Fruit fly (Drosophila melanogaster) whole organism, embryonic: ENCODE measurements around the gene qtc.

Experiments used
- Ada2b ChIP-seq: fragments of 200-800 bp; sonication (Bioruptor generic); IDR thresholded peaks from 2 replicates; pipeline ENCODE4 v1.3.6; 2022; ENCODE audit warnings: missing biosample characterization, missing genetic modification characterization
- Awh ChIP-seq: fragments of 200-800 bp; sonication (Bioruptor generic); IDR thresholded peaks from 2 replicates; pipeline ENCODE4, ENCODE4 v1.3.6; 2022; ENCODE audit warnings: missing biosample characterization, missing genetic modification characterization
- CG11085 ChIP-seq: fragments of 200-800 bp; sonication (Bioruptor generic); IDR thresholded peaks from 2 replicates; pipeline ENCODE4 v1.3.6; 2022; ENCODE audit warnings: missing biosample characterization, missing genetic modification characterization
- CG11093 ChIP-seq: fragments of 200-800 bp; sonication (Bioruptor generic); IDR thresholded peaks from 3 replicates; pipeline ENCODE4 v1.3.6; 2022; ENCODE audit warnings: missing biosample characterization, missing genetic modification characterization
- CG11696 ChIP-seq: fragments of 200-800 bp; sonication (Bioruptor generic); IDR thresholded peaks from 2 replicates; pipeline ENCODE4 v1.3.6; 2022; ENCODE audit warnings: missing biosample characterization, missing genetic modification characterization
- CG12236 ChIP-seq: fragments of 200-800 bp; sonication (Bioruptor generic); optimal IDR thresholded peaks from 2 replicates; lab custom pipeline; 2016; ENCODE audit warnings: missing biosample characterization, missing genetic modification characterization
- CG1233 ChIP-seq: fragments of 200-800 bp; sonication (Bioruptor generic); optimal IDR thresholded peaks from 4 replicates; lab custom pipeline; 2018; ENCODE audit warnings: missing biosample characterization, mild to moderate bottlenecking, missing genetic modification characterization
- CG14710 ChIP-seq: fragments of 200-800 bp; sonication (Bioruptor generic); optimal IDR thresholded peaks from 3 replicates; lab custom pipeline; 2019; ENCODE audit warnings: missing biosample characterization, mild to moderate bottlenecking, missing genetic modification characterization, moderate library complexity
- CG15479 ChIP-seq: fragments of 200-800 bp; sonication (Bioruptor generic); optimal IDR thresholded peaks from 3 replicates; lab custom pipeline; 2019; ENCODE audit warnings: missing biosample characterization, mild to moderate bottlenecking, missing genetic modification characterization, moderate library complexity
- CG16815 ChIP-seq: fragments of 200-800 bp; sonication (Bioruptor generic); optimal IDR thresholded peaks from 3 replicates; lab custom pipeline; 2017; ENCODE audit warnings: missing biosample characterization, mild to moderate bottlenecking, missing genetic modification characterization
- CG17328 ChIP-seq: fragments of 200-800 bp; sonication (Bioruptor generic); IDR thresholded peaks from 2 replicates; pipeline ENCODE4 v1.3.6; 2022; ENCODE audit warnings: missing biosample characterization, missing genetic modification characterization
- CG1792 ChIP-seq: fragments of 200-800 bp; sonication (Bioruptor generic); optimal IDR thresholded peaks from 2 replicates; lab custom pipeline; 2016; ENCODE audit warnings: missing biosample characterization, missing genetic modification characterization
- CG18262 ChIP-seq: fragments of 200-800 bp; optimal IDR thresholded peaks from 3 replicates; lab custom pipeline; 2019; ENCODE audit warnings: missing biosample characterization, mild to moderate bottlenecking, missing genetic modification characterization, moderate library complexity
- CG18476 ChIP-seq: fragments of 200-800 bp; sonication (Bioruptor generic); optimal IDR thresholded peaks from 2 replicates; lab custom pipeline; 2016; ENCODE audit warnings: missing biosample characterization, mild to moderate bottlenecking, missing genetic modification characterization
- CG18619 ChIP-seq: fragments of 200-800 bp; sonication (Bioruptor generic); optimal IDR thresholded peaks from 3 replicates; lab custom pipeline; 2017; ENCODE audit warnings: missing biosample characterization, mild to moderate bottlenecking, missing genetic modification characterization
- CG30431 ChIP-seq: fragments of 200-800 bp; sonication (Bioruptor generic); optimal IDR thresholded peaks from 2 replicates; lab custom pipeline; 2017; ENCODE audit warnings: missing biosample characterization, missing genetic modification characterization
- CG31224 ChIP-seq: fragments of 200-800 bp; sonication (Bioruptor generic); IDR thresholded peaks from 2 replicates; pipeline ENCODE4 v1.3.6; 2022; ENCODE audit warnings: missing biosample characterization, missing genetic modification characterization
- CG31388 ChIP-seq: fragments of 200-800 bp; sonication (Bioruptor generic); optimal IDR thresholded peaks from 2 replicates; lab custom pipeline; 2016; ENCODE audit warnings: missing biosample characterization, missing genetic modification characterization
- CG4282 ChIP-seq: fragments of 200-800 bp; sonication (Bioruptor generic); optimal IDR thresholded peaks from 2 replicates; lab custom pipeline; 2016; ENCODE audit warnings: missing biosample characterization, missing genetic modification characterization
- CG4617 ChIP-seq: fragments of 200-800 bp; sonication (Bioruptor generic); optimal IDR thresholded peaks from 3 replicates; lab custom pipeline; 2016; ENCODE audit warnings: missing biosample characterization, missing genetic modification characterization, borderline replicate concordance
- CG5180 ChIP-seq: fragments of 200-800 bp; sonication (Bioruptor generic); optimal IDR thresholded peaks from 3 replicates; lab custom pipeline; 2017; ENCODE audit warnings: missing biosample characterization, missing genetic modification characterization, mild to moderate bottlenecking, moderate library complexity, missing genetic modification reagents
- CG6175 ChIP-seq: fragments of 200-800 bp; sonication (Bioruptor generic); IDR thresholded peaks from 3 replicates; pipeline ENCODE4 v1.3.6; 2022; ENCODE audit warnings: missing biosample characterization, missing genetic modification characterization
- Doc3 ChIP-seq: fragments of 200-800 bp; sonication (Bioruptor generic); IDR thresholded peaks from 3 replicates; pipeline ENCODE4 v1.3.6; 2022; ENCODE audit warnings: missing biosample characterization, missing genetic modification characterization; ENCODE audit not compliant: partially characterized antibody
- HmgZ ChIP-seq: fragments of 200-800 bp; sonication (Bioruptor generic); optimal IDR thresholded peaks from 2 replicates; lab custom pipeline; 2018; ENCODE audit warnings: missing biosample characterization, mild to moderate bottlenecking, missing genetic modification characterization
- Trl ChIP-seq, 3 experiments: fragments of >200 bp in 2 of 3; fragments of 200-800 bp in 1 of 3; sonication (Bioruptor generic) in 1 of 3; optimal IDR thresholded peaks; 2 replicates in 1 of 3; 3 replicates in 2 of 3; lab custom pipeline; 2016 to 2017; ENCODE audit warnings: missing biosample characterization in 1 of 3, missing genetic modification characterization in 1 of 3
- al ChIP-seq: fragments of 200-800 bp; sonication (Bioruptor generic); IDR thresholded peaks from 2 replicates; pipeline ENCODE4 v1.3.6; 2022; ENCODE audit warnings: missing biosample characterization, missing genetic modification characterization
- ato ChIP-seq: fragments of 200-800 bp; sonication (Bioruptor generic); IDR thresholded peaks from 2 replicates; pipeline ENCODE4 v1.3.6; 2022; ENCODE audit warnings: missing biosample characterization, missing genetic modification characterization; ENCODE audit not compliant: partially characterized antibody
- bsh ChIP-seq, 2 experiments: fragments of 200-800 bp; sonication (Bioruptor generic); optimal IDR thresholded peaks; 2 replicates each; lab custom pipeline; 2017 to 2018; ENCODE audit warnings: mild to moderate bottlenecking in 2 of 2, missing biosample characterization in 2 of 2, missing genetic modification characterization in 2 of 2, moderate library complexity in 1 of 2
- cas ChIP-seq: fragments of 200-800 bp; sonication (Bioruptor generic); IDR thresholded peaks from 2 replicates; pipeline ENCODE4 v1.3.6; 2022; ENCODE audit warnings: missing biosample characterization, missing genetic modification characterization
- chn ChIP-seq: fragments of 200-800 bp; sonication (Bioruptor generic); optimal IDR thresholded peaks from 2 replicates; lab custom pipeline; 2016; ENCODE audit warnings: missing biosample characterization, missing genetic modification characterization
- crol ChIP-seq: fragments of 200-800 bp; sonication (Bioruptor generic); IDR thresholded peaks from 2 replicates; pipeline ENCODE4 v1.3.6; 2022; ENCODE audit warnings: missing biosample characterization, missing genetic modification characterization
- dpn ChIP-seq, 2 experiments: fragments of 200-800 bp; sonication (Bioruptor generic); optimal IDR thresholded peaks; 3 replicates each; lab custom pipeline; 2016; ENCODE audit warnings: missing biosample characterization in 2 of 2, missing genetic modification characterization in 2 of 2
- fd102C ChIP-seq: fragments of 200-800 bp; sonication (Bioruptor generic); optimal IDR thresholded peaks from 2 replicates; lab custom pipeline; 2018; ENCODE audit warnings: missing biosample characterization, mild to moderate bottlenecking, missing genetic modification characterization, moderate library complexity
- fd96Cb ChIP-seq: fragments of 200-800 bp; sonication (Bioruptor generic); optimal IDR thresholded peaks from 2 replicates; lab custom pipeline; 2018; ENCODE audit warnings: missing biosample characterization, mild to moderate bottlenecking, missing genetic modification characterization, moderate library complexity
- ham ChIP-seq: fragments of 200-800 bp; sonication (Bioruptor generic); IDR thresholded peaks from 2 replicates; pipeline ENCODE4 v1.3.6; 2022; ENCODE audit warnings: missing biosample characterization, missing genetic modification characterization
- hbn ChIP-seq: fragments of 200-800 bp; sonication (Bioruptor generic); IDR thresholded peaks from 2 replicates; pipeline ENCODE4 v1.3.6; 2022; ENCODE audit warnings: missing biosample characterization, missing genetic modification characterization; ENCODE audit not compliant: partially characterized antibody
- her ChIP-seq: fragments of 200-800 bp; sonication (Bioruptor generic); optimal IDR thresholded peaks from 2 replicates; lab custom pipeline; 2016; ENCODE audit warnings: missing biosample characterization, missing genetic modification characterization
- ind ChIP-seq: fragments of 200-800 bp; sonication (Bioruptor generic); optimal IDR thresholded peaks from 3 replicates; lab custom pipeline; 2016; ENCODE audit warnings: missing biosample characterization, missing genetic modification characterization
- lilli ChIP-seq: fragments of 200-800 bp; sonication (Bioruptor generic); optimal IDR thresholded peaks from 3 replicates; lab custom pipeline; 2016; ENCODE audit warnings: missing biosample characterization, missing genetic modification characterization
- lov ChIP-seq, 2 experiments: fragments of 200-800 bp in 1 of 2; fragments of >200 bp in 1 of 2; sonication (Bioruptor generic) in 1 of 2; IDR thresholded peaks in 1 of 2; optimal IDR thresholded peaks in 1 of 2; 2 replicates in 1 of 2; 3 replicates in 1 of 2; pipeline versions ENCODE4 v1.3.6 to Lab custom; 2017 to 2022; ENCODE audit warnings: missing biosample characterization in 1 of 2, missing genetic modification characterization in 1 of 2
- oc ChIP-seq: fragments of 200-800 bp; sonication (Bioruptor generic); optimal IDR thresholded peaks from 2 replicates; lab custom pipeline; 2018; ENCODE audit warnings: missing biosample characterization, mild to moderate bottlenecking, missing genetic modification characterization, moderate library complexity
- pzg ChIP-seq: fragments of 200-800 bp; sonication (Bioruptor generic); optimal IDR thresholded peaks from 3 replicates; lab custom pipeline; 2018; ENCODE audit warnings: missing biosample characterization, mild to moderate bottlenecking, missing genetic modification characterization, moderate library complexity
- rib ChIP-seq: fragments of 200-800 bp; sonication (Bioruptor generic); IDR thresholded peaks from 2 replicates; pipeline ENCODE4 v1.3.6; 2022; ENCODE audit warnings: missing biosample characterization, missing genetic modification characterization
- run ChIP-seq: fragments of 200-800 bp; sonication (Bioruptor generic); optimal IDR thresholded peaks from 3 replicates; lab custom pipeline; 2018; ENCODE audit warnings: missing biosample characterization, mild to moderate bottlenecking, missing genetic modification characterization
- trem ChIP-seq: fragments of 200-800 bp; optimal IDR thresholded peaks from 3 replicates; lab custom pipeline; 2019; ENCODE audit warnings: missing biosample characterization, mild to moderate bottlenecking, missing genetic modification characterization, moderate library complexity
- zen ChIP-seq: fragments of 200-800 bp; sonication (Bioruptor generic); optimal IDR thresholded peaks from 3 replicates; lab custom pipeline; 2018; ENCODE audit warnings: missing biosample characterization, mild to moderate bottlenecking, missing genetic modification characterization, moderate library complexity
- zf30C ChIP-seq: fragments of 200-800 bp; sonication (Bioruptor generic); optimal IDR thresholded peaks from 3 replicates; lab custom pipeline; 2018; ENCODE audit warnings: missing biosample characterization, mild to moderate bottlenecking, missing genetic modification characterization

qtc gene

DNA sequence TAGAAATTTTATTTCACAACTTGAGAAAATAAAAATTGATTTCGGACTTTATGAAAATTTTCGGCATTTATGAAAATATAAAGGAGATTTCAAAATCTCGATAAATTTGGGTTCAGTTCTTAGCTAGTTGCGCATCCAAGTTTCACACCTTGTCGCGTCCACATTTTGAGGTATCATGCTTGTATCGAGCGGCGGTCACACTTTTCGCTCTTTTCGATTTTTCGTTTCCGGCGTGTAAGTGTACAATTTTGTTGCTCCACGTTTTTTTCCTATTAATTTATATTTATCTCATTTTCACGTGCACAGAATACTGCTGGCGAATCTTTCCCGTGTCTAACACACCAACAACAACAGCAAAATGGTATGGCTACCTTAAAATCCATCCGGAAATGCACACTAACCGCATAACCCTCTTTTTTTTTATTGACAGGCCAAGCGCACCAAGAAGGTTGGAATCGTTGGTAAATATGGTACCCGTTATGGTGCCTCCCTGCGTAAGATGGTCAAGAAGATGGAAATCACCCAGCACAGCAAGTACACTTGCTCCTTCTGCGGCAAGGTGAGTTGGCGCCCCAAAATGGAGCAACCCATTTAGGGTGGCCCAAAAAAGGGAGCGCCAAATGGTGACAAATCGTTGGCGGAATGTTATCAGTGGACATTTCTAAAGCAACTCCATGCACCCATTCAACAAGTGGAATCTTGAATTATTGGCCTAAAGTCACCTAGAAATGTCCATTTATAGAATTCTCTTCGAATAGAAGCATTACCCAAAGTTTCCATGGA lies 10.4 kb downstream of the qtc start, which contains the start of gene RpL37A (continued):
- TF ChIP-seq her (GFP tag; lab: Kevin White, UChicago) = peak; percentile 92
- no peak for TF ChIP-seq CG15479
- TF ChIP-seq CG18476 (GFP tag; lab: Kevin White, UChicago) = peak; percentile 63
- TF ChIP-seq CG4617 (GFP tag; lab: Kevin White, UChicago) = peak; percentile 41
- TF ChIP-seq al (GFP tag; lab: Robert Waterston, UW) = no peak
- no peak for TF ChIP-seq oc (tag; lab: Kevin White, UChicago)
- no peak for TF ChIP-seq Doc3
- TF ChIP-seq bsh (GFP tag; optimal IDR thresholded peaks at IDR 0.05; lab: Kevin White, UChicago) = peak in 1 of 2 experiments; percentile 71
- TF ChIP-seq Awh (GFP tag; lab: Robert Waterston, UW) = peak; percentile 53; the same call in 1 of the 2 replicates
- TF ChIP-seq CG11085 (GFP tag; lab: Robert Waterston, UW) = peak; percentile 62; the same call in 1 of the 2 replicates
- no peak for TF ChIP-seq ato (GFP tag; lab: Robert Waterston, UW)
- TF ChIP-seq CG11696 (GFP tag; lab: Robert Waterston, UW) = 0 out of 2 replicates have a peak, but pooled peaks have one; percentile 32
- TF ChIP-seq Trl (optimal IDR thresholded peaks at IDR 0.05; lab: Kevin White, UChicago) = no peak
- peak; percentile 89 for TF ChIP-seq Trl (GFP tag; optimal IDR thresholded peaks at IDR 0.05; lab: Kevin White, UChicago)
- TF ChIP-seq HmgZ (tag; lab: Kevin White, UChicago) = peak; percentile 90
- no peak for TF ChIP-seq lov (optimal IDR thresholded peaks at IDR 0.05; lab: Kevin White, UChicago)
- TF ChIP-seq lov (GFP tag; IDR thresholded peaks at IDR 0.05; lab: Robert Waterston, UW) = peak; percentile 88
- peak; percentile 56 for TF ChIP-seq run (tag; lab: Kevin White, UChicago)
- peak; percentile 69 for TF ChIP-seq CG18262
- TF ChIP-seq CG31388 (GFP tag; lab: Kevin White, UChicago) = no peak
- TF ChIP-seq CG31224 = peak; percentile 51
- peak; percentile 57; the same call in 1 of the 2 replicates for TF ChIP-seq cas (GFP tag; lab: Robert Waterston, UW)
- TF ChIP-seq CG14710 (tag; lab: Kevin White, UChicago) = peak; percentile 84
- TF ChIP-seq rib (GFP tag; lab: Robert Waterston, UW) = peak; percentile 62; the same call in 1 of the 2 replicates
- TF ChIP-seq zen (tag; lab: Kevin White, UChicago) = peak; percentile 68
- peak; percentile 43 for TF ChIP-seq CG12236 (GFP tag; lab: Kevin White, UChicago)
- TF ChIP-seq CG11093 = no peak
- TF ChIP-seq lilli (GFP tag; lab: Kevin White, UChicago) = peak; percentile 63
- TF ChIP-seq CG18619 (GFP tag; lab: Kevin White, UChicago) = peak; percentile 81
- TF ChIP-seq CG6175 (GFP tag; lab: Robert Waterston, UW) = peak; percentile 72; the same call in 2 of the 3 replicates
- peak; percentile 38 for TF ChIP-seq chn (GFP tag; lab: Kevin White, UChicago)
- TF ChIP-seq CG1792 = peak; percentile 70
- peak; percentile 77 for TF ChIP-seq CG17328
- peak; percentile 43; the same call in 1 of the 2 replicates for TF ChIP-seq Ada2b (GFP tag; lab: Robert Waterston, UW)
- peak; percentile 28 for TF ChIP-seq zf30C (GFP tag; lab: Kevin White, UChicago)
- TF ChIP-seq CG5180 (GFP tag; lab: Kevin White, UChicago) = peak; percentile 71
- TF ChIP-seq trem (tag; lab: Kevin White, UChicago) = peak; percentile 88
- peak; percentile 94 for TF ChIP-seq pzg
- peak; percentile 31; the same call in 1 of the 2 replicates for TF ChIP-seq hbn
- TF ChIP-seq dpn (GFP tag; optimal IDR thresholded peaks at IDR 0.05; lab: Kevin White, UChicago) = peak; percentile 72 to 90
- peak; percentile 60 for TF ChIP-seq fd102C (GFP tag; lab: Kevin White, UChicago)
- peak; percentile 63 for TF ChIP-seq CG30431 (GFP tag; lab: Kevin White, UChicago)
- TF ChIP-seq ind (GFP tag; lab: Kevin White, UChicago) = peak; percentile 41
- 0 out of 2 replicates have a peak, but pooled peaks have one; percentile 21 for TF ChIP-seq crol
- 0 out of 2 replicates have a peak, but pooled peaks have one; percentile 21 for TF ChIP-seq ham (GFP tag; lab: Robert Waterston, UW)
- TF ChIP-seq CG16815 (GFP tag; lab: Kevin White, UChicago) = no peak
- TF ChIP-seq CG1233 (GFP tag; lab: Kevin White, UChicago) = peak; percentile 78
- peak; percentile 20 for TF ChIP-seq fd96Cb
- TF ChIP-seq CG4282 = peak; percentile 63
